Worm (Caenorhabditis elegans) whole organism, L4 larva: ENCODE data around the gene W09H1.4.

Source experiments
- F49E8.2 ChIP-seq: sonication (generic microtip); optimal IDR thresholded peaks from 2 replicates; lab custom pipeline; 2016; ENCODE audit warnings: missing compliant biosample characterization, mild to moderate bottlenecking, missing genetic modification characterization, borderline replicate concordance
- aly-2 ChIP-seq: sonication (generic microtip); optimal IDR thresholded peaks from 2 replicates; lab custom pipeline; 2018; ENCODE audit warnings: missing biosample characterization, missing genetic modification characterization
- ama-1 ChIP-seq: fragments of 150-350 bp; optimal IDR thresholded peaks from 2 replicates; lab custom pipeline; 2014; ENCODE audit warnings: inconsistent platforms, mixed read lengths
- ctbp-1 ChIP-seq: fragments of 200-800 bp; sonication (Bioruptor generic); IDR thresholded peaks from 2 replicates; pipeline ENCODE4 v1.3.6; 2022; ENCODE audit warnings: missing genetic modification reagents, missing genetic modification characterization, missing compliant biosample characterization
- daf-12 ChIP-seq: fragments of 150-350 bp; optimal IDR thresholded peaks from 2 replicates; lab custom pipeline; 2014; ENCODE audit warnings: missing biosample characterization, missing genetic modification reagents, missing genetic modification characterization
- lin-13 ChIP-seq: fragments of 150-350 bp; optimal IDR thresholded peaks from 2 replicates; lab custom pipeline; 2014; ENCODE audit warnings: missing biosample characterization, missing genetic modification reagents, missing genetic modification characterization
- lin-15B ChIP-seq: fragments of 150-350 bp; sonication (generic microtip); optimal IDR thresholded peaks from 3 replicates; lab custom pipeline; 2014; ENCODE audit warnings: missing biosample characterization, missing genetic modification characterization
- madf-9 ChIP-seq: fragments of 200-800 bp; sonication (Bioruptor generic); conservative IDR thresholded peaks from 2 replicates; pipeline ENCODE4 v1.3.6; 2022; ENCODE audit warnings: missing genetic modification reagents, missing genetic modification characterization, missing compliant biosample characterization
- nhr-77 ChIP-seq: fragments of 150-350 bp; optimal IDR thresholded peaks from 2 replicates; lab custom pipeline; 2014; ENCODE audit warnings: missing biosample characterization, missing genetic modification characterization
- unc-62 ChIP-seq, 3 experiments: fragments of 150-350 bp in 1 of 3; sonication (generic microtip); optimal IDR thresholded peaks in 2 of 3; peaks in 1 of 3; 1 replicate in 1 of 3; 2 replicates in 2 of 3; lab custom pipeline; 2014 to 2017; ENCODE audit warnings: missing biosample characterization in 3 of 3, missing genetic modification characterization in 3 of 3, missing genetic modification reagents in 3 of 3, missing genotype in 1 of 3

DNA sequence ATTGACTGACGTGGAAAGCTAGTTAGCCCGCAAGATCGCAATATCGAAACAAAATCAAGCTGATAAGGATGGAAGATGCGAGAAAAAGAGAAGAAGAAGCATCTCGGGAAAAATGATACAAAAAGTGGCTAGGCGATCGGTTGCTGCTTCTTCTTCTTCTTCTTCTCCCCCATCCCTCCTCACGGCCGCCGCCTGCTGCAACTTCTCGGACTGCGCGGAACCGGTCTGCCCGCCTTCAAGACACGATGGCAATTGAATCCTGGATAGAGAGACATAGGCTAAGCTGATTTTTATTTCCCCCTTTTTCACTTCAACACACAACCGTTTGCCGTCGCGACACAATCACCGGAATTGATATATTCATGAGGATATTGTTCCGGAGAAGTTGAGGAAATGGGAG is 8.9 kb upstream of the W09H1.4 start:
- TF ChIP-seq aly-2 (tag; lab: Kevin White, UChicago) (no peak), F49E8.2 (no peak), ama-1 (lab: Kevin White, UChicago) (no peak), daf-12 (no peak), unc-62 (GFP tag; optimal IDR thresholded peaks at IDR 0.05 in 1 of 2; lab: Kevin White, UChicago) (no peak), unc-62 (tag; optimal IDR thresholded peaks at IDR 0.05; lab: Kevin White, UChicago) (no peak), nhr-77 (tag; lab: Kevin White, UChicago) (no peak), lin-15B (tag; lab: Kevin White, UChicago) (no peak), madf-9 (GFP tag; lab: Robert Waterston, UW) (no peak), ctbp-1 (GFP tag; lab: Robert Waterston, UW) (no peak), lin-13 (GFP tag; lab: Kevin White, UChicago) (no peak)
